Fruit fly (Drosophila melanogaster) whole organism, larva: Measurements from ENCODE around the gene CG7168.
A peak's percentile ranks its signal among the peaks of the same experiment; 100 is the strongest.

Source experiments
- noc ChIP-seq: fragments of 200-800 bp; sonication (Bioruptor generic); optimal IDR thresholded peaks from 3 replicates; lab custom pipeline; 2019; ENCODE audit warnings: missing biosample characterization, mild to moderate bottlenecking, missing genetic modification characterization, moderate library complexity

The CG7168 gene

dm6 chr3R:18215900-18216299 lies 10.0 kb downstream of the CG7168 start, which contains the start of gene CG14314:
CG14314 (plus strand) TSS chr3R:18216142.
- no peak for TF ChIP-seq noc (tag; lab: Kevin White, UChicago)

- TF ChIP-seq noc (tag; lab: Kevin White, UChicago), result no peak
Observed at dm6 chr3R:18215300-18215699, 10.6 kb downstream of the CG7168 start.

dm6 chr3R:18208479-18208878 lies 17.4 kb downstream of the CG7168 start, which contains the start of gene CG44158:
CG44158 (plus strand) TSS chr3R:18208779.
- TF ChIP-seq noc (tag; lab: Kevin White, UChicago), result no peak

dm6 chr3R:18199885-18200249 lies 26.0 kb downstream of the CG7168 start:
- TF ChIP-seq noc (tag; lab: Kevin White, UChicago), result no peak

dm6 chr3R:18199177-18199884 lies 26.6 kb downstream of the CG7168 start, which contains the start of the genes Ssdp and CG7985:
Ssdp (minus strand) TSS chr3R:18199595.
CG7985 (plus strand) TSS chr3R:18199857.
- no peak for TF ChIP-seq noc (tag; lab: Kevin White, UChicago)

dm6 chr3R:18198518-18199118 lies 27.3 kb downstream of the CG7168 start:
- TF ChIP-seq noc (tag; lab: Kevin White, UChicago), result peak; percentile 50

dm6 chr3R:18197802-18198148 lies 28.1 kb downstream of the CG7168 start:
- no peak for TF ChIP-seq noc (tag; lab: Kevin White, UChicago)

- peak; percentile 51 for TF ChIP-seq noc (tag; lab: Kevin White, UChicago)
Observed at dm6 chr3R:18196991-18197801, 28.7 kb downstream of the CG7168 start.

dm6 chr3R:18196622-18196990 lies 29.3 kb downstream of the CG7168 start:
- no peak for TF ChIP-seq noc (tag; lab: Kevin White, UChicago)

- TF ChIP-seq noc (tag; lab: Kevin White, UChicago), result no peak
Observed at dm6 chr3R:18195295-18195694, 30.6 kb downstream of the CG7168 start.

dm6 chr3R:18191867-18192266 lies 34.0 kb downstream of the CG7168 start, which contains the start of gene CG14313:
CG14313 (minus strand) TSS chr3R:18191967.
- no peak for TF ChIP-seq noc (tag; lab: Kevin White, UChicago)

dm6 chr3R:18188702-18189125 lies 37.2 kb downstream of the CG7168 start, which contains the start of the genes CG12321 and MED17:
CG12321 (minus strand) TSS chr3R:18188707.
MED17 (plus strand) TSS chr3R:18189072.
- TF ChIP-seq noc (tag; lab: Kevin White, UChicago), result peak; percentile 87

- TF ChIP-seq noc (tag; lab: Kevin White, UChicago), result peak; percentile 81
Observed at dm6 chr3R:18185385-18185784, 40.5 kb downstream of the CG7168 start, which contains the start of the genes Arp5 and CG7208. Arp5 (plus strand) TSS chr3R:18185498. CG7208 (minus strand) TSS chr3R:18185715.

dm6 chr3R:18183244-18183643 lies 42.6 kb downstream of the CG7168 start, which contains the start of gene cdm:
cdm (minus strand) TSS chr3R:18183479.
- TF ChIP-seq noc (tag; lab: Kevin White, UChicago), result no peak
